Worm (Caenorhabditis elegans) whole organism, late embryonic: ENCODE measurements around the gene C53C11.2.
A peak's percentile ranks its signal among the peaks of the same experiment; 100 is the strongest.

ENCODE experiments used
- elt-2 ChIP-seq: sonication (generic microtip); optimal IDR thresholded peaks from 2 replicates; lab custom pipeline; 2016; ENCODE audit warnings: missing genetic modification reagents, missing genetic modification characterization, missing compliant biosample characterization
- ztf-16 ChIP-seq: sonication (generic microtip); optimal IDR thresholded peaks from 2 replicates; lab custom pipeline; 2017; ENCODE audit warnings: missing genetic modification characterization, missing compliant biosample characterization

ce11 chrX:17375877-17376276 lies 39.4 kb downstream of the C53C11.2 start:
- TF ChIP-seq ztf-16 = no peak
- TF ChIP-seq elt-2 (tag; lab: Kevin White, UChicago) = peak; percentile 31
